Worm (Caenorhabditis elegans): ENCODE measurements around the gene F40F8.1.

DNA sequence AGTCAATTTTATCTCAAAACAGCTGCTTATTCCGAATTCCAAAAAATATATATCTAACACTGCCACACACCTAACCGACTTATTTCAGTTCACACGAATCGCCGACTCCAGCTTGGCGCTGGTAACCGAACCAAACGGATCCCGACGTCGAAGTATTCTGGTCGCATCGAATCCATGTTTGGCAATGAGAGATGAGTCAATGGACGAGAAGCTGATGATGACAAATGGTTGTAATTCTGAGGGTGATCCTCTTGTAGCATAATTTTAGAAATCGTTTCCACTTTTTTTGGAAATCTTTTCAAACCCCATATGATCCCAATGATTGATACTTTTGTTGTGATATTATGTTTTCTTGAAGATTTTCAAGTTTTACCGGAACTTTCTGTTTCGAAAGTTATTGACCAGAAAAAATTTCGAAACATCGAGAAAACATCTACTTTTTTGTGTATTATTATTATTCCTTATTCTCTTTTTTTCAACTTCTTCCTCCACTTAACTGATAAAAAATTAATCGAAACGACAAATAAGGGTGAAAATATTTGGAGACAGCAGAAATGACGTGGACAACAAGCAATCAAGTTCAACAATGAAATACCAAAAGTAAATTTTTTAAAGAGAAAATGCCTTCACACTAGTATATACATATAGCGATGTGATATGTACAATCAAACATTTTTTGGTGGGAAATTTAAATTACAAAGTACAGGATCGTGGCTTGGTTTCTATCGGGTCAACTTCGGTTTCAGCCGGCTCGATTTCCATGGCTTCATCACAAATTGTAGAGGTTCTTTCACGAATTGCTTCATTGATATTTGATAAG is 22.6 kb downstream of the F40F8.1 start:
- TF ChIP-seq pqm-1 (tag; optimal IDR thresholded peaks at IDR 0.05) (no peak), odd-2 (tag; optimal IDR thresholded peaks at IDR 0.05) (no peak), unc-42 (tag; optimal IDR thresholded peaks at IDR 0.05) (no peak), ceh-22 (tag; optimal IDR thresholded peaks at IDR 0.05) (no peak), nfya-1 (tag; optimal IDR thresholded peaks at IDR 0.05) (no peak), nhr-11 (tag; optimal IDR thresholded peaks at IDR 0.05) (no peak), lin-11 (tag; optimal IDR thresholded peaks at IDR 0.05) (no peak), F13H6.1 (tag; optimal IDR thresholded peaks at IDR 0.05) (no peak), ets-4 (tag; optimal IDR thresholded peaks at IDR 0.05) (no peak), unc-86 (tag; optimal IDR thresholded peaks at IDR 0.05) (no peak), ttx-3 (tag; optimal IDR thresholded peaks at IDR 0.05) (no peak), sox-4 (tag; optimal IDR thresholded peaks at IDR 0.05) (no peak), pha-2 (tag; optimal IDR thresholded peaks at IDR 0.05) (no peak)

Data from whole organism, late embryonic.